Fruit fly (Drosophila melanogaster) whole organism, prepupa: Measurements from ENCODE around the gene PXo.

Experiments
- Blimp-1 ChIP-seq: fragments of 200-800 bp; sonication (Bioruptor generic); optimal IDR thresholded peaks from 3 replicates; lab custom pipeline; 2017; ENCODE audit warnings: missing biosample characterization, missing genetic modification characterization, mild to moderate bottlenecking, moderate library complexity, missing genetic modification reagents
- CG10631 ChIP-seq: fragments of 200-800 bp; sonication (Bioruptor generic); optimal IDR thresholded peaks from 2 replicates; lab custom pipeline; 2016; ENCODE audit warnings: missing biosample characterization, missing genetic modification characterization
- CG10669 ChIP-seq: fragments of 200-800 bp; sonication (Bioruptor generic); optimal IDR thresholded peaks from 3 replicates; lab custom pipeline; 2018; ENCODE audit warnings: missing biosample characterization, mild to moderate bottlenecking, missing genetic modification characterization, moderate library complexity
- CG11294 ChIP-seq: fragments of 200-800 bp; sonication (Bioruptor generic); IDR thresholded peaks from 2 replicates; pipeline ENCODE4 v1.3.6; 2022; ENCODE audit warnings: missing biosample characterization, missing genetic modification characterization
- CG11762 ChIP-seq: fragments of 200-800 bp; sonication (Bioruptor generic); optimal IDR thresholded peaks from 3 replicates; lab custom pipeline; 2016; ENCODE audit warnings: missing biosample characterization, missing genetic modification characterization; ENCODE audit not compliant: insufficient read depth
- CG11902 ChIP-seq: fragments of 200-800 bp; sonication (Bioruptor generic); optimal IDR thresholded peaks from 3 replicates; lab custom pipeline; 2016; ENCODE audit warnings: missing biosample characterization, missing genetic modification characterization
- CG1621 ChIP-seq: fragments of 200-800 bp; sonication (Bioruptor generic); optimal IDR thresholded peaks from 3 replicates; lab custom pipeline; 2018; ENCODE audit warnings: missing biosample characterization, mild to moderate bottlenecking, missing genetic modification characterization
- CG16779 ChIP-seq: fragments of 200-800 bp; sonication (Bioruptor generic); optimal IDR thresholded peaks from 3 replicates; lab custom pipeline; 2017; ENCODE audit warnings: missing biosample characterization, mild to moderate bottlenecking, missing genetic modification characterization
- CG3032 ChIP-seq: fragments of 200-800 bp; optimal IDR thresholded peaks from 2 replicates; lab custom pipeline; 2019; ENCODE audit warnings: missing biosample characterization, mild to moderate bottlenecking, missing genetic modification characterization, moderate library complexity
- CG31627 ChIP-seq: fragments of 200-800 bp; sonication (Bioruptor generic); optimal IDR thresholded peaks from 3 replicates; lab custom pipeline; 2016; ENCODE audit warnings: missing biosample characterization, missing genetic modification characterization
- CG32006 ChIP-seq: fragments of 200-800 bp; sonication (Bioruptor generic); optimal IDR thresholded peaks from 3 replicates; lab custom pipeline; 2017; ENCODE audit warnings: missing biosample characterization, mild to moderate bottlenecking, missing genetic modification characterization
- CG34406 ChIP-seq: fragments of 200-800 bp; sonication (Bioruptor generic); optimal IDR thresholded peaks from 3 replicates; lab custom pipeline; 2016; ENCODE audit warnings: missing biosample characterization, missing genetic modification characterization
- CG3919 ChIP-seq: fragments of 200-800 bp; sonication (Bioruptor generic); optimal IDR thresholded peaks from 3 replicates; lab custom pipeline; 2016; ENCODE audit warnings: missing biosample characterization, missing genetic modification characterization
- CG4318 ChIP-seq: fragments of 200-800 bp; sonication (Bioruptor generic); optimal IDR thresholded peaks from 3 replicates; lab custom pipeline; 2017; ENCODE audit warnings: missing biosample characterization, mild to moderate bottlenecking, missing genetic modification characterization
- CG6276 ChIP-seq: fragments of 200-800 bp; sonication (Bioruptor generic); optimal IDR thresholded peaks from 2 replicates; lab custom pipeline; 2017; ENCODE audit warnings: missing biosample characterization, mild to moderate bottlenecking, missing genetic modification characterization
- CG6792 ChIP-seq: fragments of 200-800 bp; sonication (Bioruptor generic); optimal IDR thresholded peaks from 3 replicates; lab custom pipeline; 2016; ENCODE audit warnings: missing biosample characterization, missing genetic modification characterization
- CG6808 ChIP-seq: fragments of 200-800 bp; sonication (Bioruptor generic); optimal IDR thresholded peaks from 3 replicates; lab custom pipeline; 2017; ENCODE audit warnings: missing biosample characterization, missing genetic modification characterization, mild to moderate bottlenecking, moderate library complexity, missing genetic modification reagents
- CG8119 ChIP-seq: fragments of 200-800 bp; sonication (Bioruptor generic); IDR thresholded peaks from 3 replicates; pipeline ENCODE4 v1.3.6; 2022; ENCODE audit warnings: missing biosample characterization, missing genetic modification characterization
- CG8319 ChIP-seq: fragments of 200-800 bp; sonication (Bioruptor generic); optimal IDR thresholded peaks from 3 replicates; lab custom pipeline; 2016; ENCODE audit warnings: missing biosample characterization, missing genetic modification characterization
- CG8632 ChIP-seq: fragments of 200-800 bp; sonication (Bioruptor generic); optimal IDR thresholded peaks from 3 replicates; lab custom pipeline; 2016; ENCODE audit warnings: missing biosample characterization, missing genetic modification characterization
- CG9139 ChIP-seq: fragments of 200-800 bp; sonication (Bioruptor generic); optimal IDR thresholded peaks from 3 replicates; lab custom pipeline; 2017; ENCODE audit warnings: missing biosample characterization, mild to moderate bottlenecking, missing genetic modification characterization
- Eip78C ChIP-seq: fragments of 200-800 bp; sonication (Bioruptor generic); peaks from one replicate; lab custom pipeline; 2016; ENCODE audit warnings: missing biosample characterization, missing genetic modification characterization
- Eip93F ChIP-seq: fragments of 200-800 bp; sonication (Bioruptor generic); optimal IDR thresholded peaks from 2 replicates; lab custom pipeline; 2016; ENCODE audit warnings: missing biosample characterization, mild to moderate bottlenecking, missing genetic modification characterization
- Ets21C ChIP-seq: fragments of 200-800 bp; sonication (Bioruptor generic); optimal IDR thresholded peaks from 3 replicates; lab custom pipeline; 2016; ENCODE audit warnings: missing biosample characterization, missing genetic modification characterization
- Gug ChIP-seq: fragments of 200-800 bp; sonication (Bioruptor generic); IDR thresholded peaks from 2 replicates; pipeline ENCODE4 v1.3.6; 2022; ENCODE audit warnings: missing biosample characterization, missing genetic modification characterization
- Hr38 ChIP-seq: sonication (Bioruptor generic); optimal IDR thresholded peaks from 2 replicates; lab custom pipeline; 2016; ENCODE audit warnings: missing biosample characterization, missing genetic modification characterization
- Hr39 ChIP-seq: fragments of 200-800 bp; sonication (Bioruptor generic); optimal IDR thresholded peaks from 2 replicates; lab custom pipeline; 2016; ENCODE audit warnings: missing biosample characterization, missing genetic modification characterization
- Hr4 ChIP-seq: fragments of 200-800 bp; sonication (Bioruptor generic); optimal IDR thresholded peaks from 3 replicates; lab custom pipeline; 2016; ENCODE audit warnings: missing biosample characterization, missing genetic modification characterization
- Lpt ChIP-seq: fragments of 200-800 bp; sonication (Bioruptor generic); optimal IDR thresholded peaks from 3 replicates; lab custom pipeline; 2016; ENCODE audit warnings: missing biosample characterization, missing genetic modification characterization
- Met ChIP-seq: fragments of 200-800 bp; sonication (Bioruptor generic); optimal IDR thresholded peaks from 3 replicates; lab custom pipeline; 2016; ENCODE audit warnings: missing biosample characterization, missing genetic modification characterization
- OdsH ChIP-seq: fragments of 200-800 bp; sonication (Bioruptor generic); optimal IDR thresholded peaks from 3 replicates; lab custom pipeline; 2016; ENCODE audit warnings: missing biosample characterization, missing genetic modification characterization
- Smox ChIP-seq: fragments of 200-800 bp; sonication (Bioruptor generic); optimal IDR thresholded peaks from 3 replicates; lab custom pipeline; 2016; ENCODE audit warnings: missing biosample characterization, missing genetic modification characterization
- Sox102F ChIP-seq: fragments of 200-800 bp; sonication (Bioruptor generic); optimal IDR thresholded peaks from 2 replicates; lab custom pipeline; 2016; ENCODE audit warnings: missing biosample characterization, mild to moderate bottlenecking, missing genetic modification characterization
- Sox14 ChIP-seq: fragments of 200-800 bp; sonication (Bioruptor generic); optimal IDR thresholded peaks from 3 replicates; lab custom pipeline; 2016; ENCODE audit warnings: missing biosample characterization, missing genetic modification characterization
- Sox15 ChIP-seq: fragments of 200-800 bp; sonication (Bioruptor generic); optimal IDR thresholded peaks from 3 replicates; lab custom pipeline; 2016; ENCODE audit warnings: missing biosample characterization, missing genetic modification characterization
- achi ChIP-seq: fragments of 200-800 bp; sonication (Bioruptor generic); optimal IDR thresholded peaks from 3 replicates; lab custom pipeline; 2016; ENCODE audit warnings: missing biosample characterization, missing genetic modification characterization
- acj6 ChIP-seq: fragments of 200-800 bp; sonication (Bioruptor generic); optimal IDR thresholded peaks from 3 replicates; lab custom pipeline; 2016; ENCODE audit warnings: missing biosample characterization, missing genetic modification characterization
- cyc ChIP-seq: fragments of 200-800 bp; sonication (Bioruptor generic); optimal IDR thresholded peaks from 3 replicates; lab custom pipeline; 2016; ENCODE audit warnings: missing biosample characterization, missing genetic modification characterization
- dac ChIP-seq: fragments of 200-800 bp; sonication (Bioruptor generic); optimal IDR thresholded peaks from 2 replicates; lab custom pipeline; 2017; ENCODE audit warnings: missing biosample characterization, mild to moderate bottlenecking, missing genetic modification characterization
- dsx ChIP-seq: fragments of 200-800 bp; optimal IDR thresholded peaks from 3 replicates; lab custom pipeline; 2019; ENCODE audit warnings: missing biosample characterization, mild to moderate bottlenecking, missing genetic modification characterization, moderate library complexity; ENCODE audit not compliant: poor library complexity, severe bottlenecking
- esn ChIP-seq: fragments of 200-800 bp; sonication (Bioruptor generic); optimal IDR thresholded peaks from 2 replicates; lab custom pipeline; 2016; ENCODE audit warnings: missing biosample characterization, mild to moderate bottlenecking, missing genetic modification characterization, moderate library complexity
- fd59A ChIP-seq: fragments of 200-800 bp; sonication (Bioruptor generic); optimal IDR thresholded peaks from 2 replicates; lab custom pipeline; 2017; ENCODE audit warnings: missing biosample characterization, mild to moderate bottlenecking, missing genetic modification characterization, missing genetic modification reagents
- fd85E ChIP-seq: fragments of 200-800 bp; sonication (Bioruptor generic); optimal IDR thresholded peaks from 3 replicates; lab custom pipeline; 2016; ENCODE audit warnings: missing biosample characterization, missing genetic modification characterization
- fkh ChIP-seq: fragments of 200-800 bp; sonication (Bioruptor generic); optimal IDR thresholded peaks from 3 replicates; lab custom pipeline; 2017; ENCODE audit warnings: missing biosample characterization, mild to moderate bottlenecking, missing genetic modification characterization, moderate library complexity
- lz ChIP-seq: fragments of 200-800 bp; sonication (Bioruptor generic); optimal IDR thresholded peaks from 3 replicates; lab custom pipeline; 2016; ENCODE audit warnings: missing biosample characterization, missing genetic modification characterization
- net ChIP-seq: fragments of 200-800 bp; sonication (Bioruptor generic); optimal IDR thresholded peaks from 3 replicates; lab custom pipeline; 2016; ENCODE audit warnings: missing biosample characterization, missing genetic modification characterization
- pdm3 ChIP-seq: fragments of 200-800 bp; sonication (Bioruptor generic); optimal IDR thresholded peaks from 3 replicates; lab custom pipeline; 2016; ENCODE audit warnings: missing biosample characterization, missing genetic modification characterization
- salr ChIP-seq, 2 experiments: fragments of 200-800 bp; sonication (Bioruptor generic); optimal IDR thresholded peaks; 3 replicates each; lab custom pipeline; 2016 to 2018; ENCODE audit warnings: missing biosample characterization in 2 of 2, missing genetic modification characterization in 2 of 2, mild to moderate bottlenecking in 1 of 2
- spab ChIP-seq: fragments of 200-800 bp; sonication (Bioruptor generic); optimal IDR thresholded peaks from 2 replicates; lab custom pipeline; 2017; ENCODE audit warnings: missing biosample characterization, mild to moderate bottlenecking, missing genetic modification characterization, missing genetic modification reagents
- ss ChIP-seq, 2 experiments: fragments of 200-800 bp; sonication (Bioruptor generic); optimal IDR thresholded peaks; 2 replicates in 1 of 2; 3 replicates in 1 of 2; lab custom pipeline; 2017 to 2018; ENCODE audit warnings: mild to moderate bottlenecking in 2 of 2, missing biosample characterization in 2 of 2, missing genetic modification characterization in 2 of 2, moderate library complexity in 1 of 2
- svp ChIP-seq: fragments of 200-800 bp; sonication (Bioruptor generic); peaks from one replicate; lab custom pipeline; 2016; ENCODE audit warnings: missing biosample characterization, missing genetic modification characterization
- topi ChIP-seq: fragments of 200-800 bp; sonication (Bioruptor generic); optimal IDR thresholded peaks from 3 replicates; lab custom pipeline; 2016; ENCODE audit warnings: missing biosample characterization, missing genetic modification characterization
- vri ChIP-seq: fragments of 200-800 bp; sonication (Bioruptor generic); optimal IDR thresholded peaks from 3 replicates; lab custom pipeline; 2016; ENCODE audit warnings: missing biosample characterization, mild to moderate bottlenecking, missing genetic modification characterization

PXo gene

dm6 chr3L:5941508-5941907 lies 20.4 kb upstream of the PXo start:
- TF ChIP-seq pdm3 (GFP tag; lab: Kevin White, UChicago), result peak; percentile 15
- no peak for TF ChIP-seq Hr38 (GFP tag; lab: Kevin White, UChicago)
- TF ChIP-seq CG16779 (tag; lab: Kevin White, UChicago), result no peak
- no peak for TF ChIP-seq CG3919 (GFP tag; lab: Kevin White, UChicago)
- peak; percentile 25 for TF ChIP-seq dac (GFP tag; lab: Kevin White, UChicago)
- peak; percentile 50 for TF ChIP-seq esn (GFP tag; lab: Kevin White, UChicago)
- peak; percentile 16 for TF ChIP-seq CG34406 (GFP tag; lab: Kevin White, UChicago)
- peak; percentile 39; the same call in 1 of the 3 replicates for TF ChIP-seq CG8119
- TF ChIP-seq cyc (GFP tag; lab: Kevin White, UChicago), result no peak
- TF ChIP-seq vri (GFP tag; lab: Kevin White, UChicago), result no peak
- TF ChIP-seq Ets21C, result no peak
- TF ChIP-seq Met, result peak; percentile 19
- TF ChIP-seq CG11762 (GFP tag; lab: Kevin White, UChicago), result no peak
- no peak for TF ChIP-seq Sox15 (GFP tag; lab: Kevin White, UChicago)
- no peak for TF ChIP-seq Lpt (GFP tag; lab: Kevin White, UChicago)
- TF ChIP-seq CG10631, result peak; percentile 32
- TF ChIP-seq CG31627 (GFP tag; lab: Kevin White, UChicago), result no peak
- TF ChIP-seq Eip93F, result no peak
- TF ChIP-seq OdsH (GFP tag; lab: Kevin White, UChicago), result peak; percentile 55
- no peak for TF ChIP-seq Gug (GFP tag; lab: Robert Waterston, UW)
- no peak for TF ChIP-seq CG9139 (GFP tag; lab: Kevin White, UChicago)
- no peak for TF ChIP-seq lz
- TF ChIP-seq topi (GFP tag; lab: Kevin White, UChicago), result peak; percentile 10
- no peak for TF ChIP-seq Blimp-1 (GFP tag; lab: Kevin White, UChicago)
- TF ChIP-seq acj6, result peak; percentile 13
- no peak for TF ChIP-seq Sox14 (GFP tag; lab: Kevin White, UChicago)
- peak; percentile 60 for TF ChIP-seq CG3032 (tag; lab: Kevin White, UChicago)
- peak; percentile 3 for TF ChIP-seq spab (GFP tag; lab: Kevin White, UChicago)
- no peak for TF ChIP-seq CG8319 (GFP tag; lab: Kevin White, UChicago)
- TF ChIP-seq CG11902, result no peak
- TF ChIP-seq CG6792 (GFP tag; lab: Kevin White, UChicago), result no peak
- TF ChIP-seq fd85E (GFP tag; lab: Kevin White, UChicago), result no peak
- no peak for TF ChIP-seq CG6276 (GFP tag; lab: Kevin White, UChicago)
- peak; percentile 11 for TF ChIP-seq Sox102F (GFP tag; lab: Kevin White, UChicago)
- no peak for TF ChIP-seq net (GFP tag; lab: Kevin White, UChicago)
- peak; percentile 68 for TF ChIP-seq svp
- peak; percentile 10 for TF ChIP-seq Hr39 (GFP tag; lab: Kevin White, UChicago)
- no peak for TF ChIP-seq CG8632 (GFP tag; lab: Kevin White, UChicago)
- TF ChIP-seq CG32006 (GFP tag; lab: Kevin White, UChicago), result peak; percentile 57
- no peak for TF ChIP-seq salr (GFP tag; optimal IDR thresholded peaks at IDR 0.05; lab: Kevin White, UChicago)
- peak; percentile 45 for TF ChIP-seq CG6808 (GFP tag; lab: Kevin White, UChicago)
- no peak for TF ChIP-seq Hr4 (GFP tag; lab: Kevin White, UChicago)
- no peak for TF ChIP-seq Smox
- peak; percentile 82 for TF ChIP-seq Eip78C
- no peak for TF ChIP-seq CG4318 (GFP tag; lab: Kevin White, UChicago)
- TF ChIP-seq achi (GFP tag; lab: Kevin White, UChicago), result peak; percentile 50
- peak; percentile 41 for TF ChIP-seq CG10669 (GFP tag; lab: Kevin White, UChicago)
- no peak for TF ChIP-seq fkh (GFP tag; lab: Kevin White, UChicago)
- TF ChIP-seq CG1621 (tag; lab: Kevin White, UChicago), result peak; percentile 26
- peak; percentile 64 for TF ChIP-seq dsx (GFP tag; lab: Kevin White, UChicago)
- no peak for TF ChIP-seq CG11294 (GFP tag; lab: Robert Waterston, UW)
- peak; percentile 29 for TF ChIP-seq fd59A
- peak; percentile 43 to 50 for TF ChIP-seq ss (GFP tag; optimal IDR thresholded peaks at IDR 0.05; lab: Kevin White, UChicago)
